Worm (Caenorhabditis elegans) whole organism, L1 larva: ENCODE data around the gene mpz-1.

ENCODE experiments used
- blmp-1 ChIP-seq: fragments of 150-350 bp; optimal IDR thresholded peaks from 2 replicates; lab custom pipeline; 2014; ENCODE audit warnings: missing biosample characterization, missing genetic modification characterization
- mdl-1 ChIP-seq, 2 experiments: fragments of 150-350 bp; optimal IDR thresholded peaks; 2 replicates each; lab custom pipeline; 2014 to 2017; ENCODE audit warnings: missing biosample characterization in 2 of 2, missing genetic modification characterization in 2 of 2, inconsistent platforms in 1 of 2
- unc-62 ChIP-seq: fragments of 150-350 bp; optimal IDR thresholded peaks from 2 replicates; lab custom pipeline; 2014; ENCODE audit warnings: missing biosample characterization, missing genetic modification reagents, missing genetic modification characterization

DNA sequence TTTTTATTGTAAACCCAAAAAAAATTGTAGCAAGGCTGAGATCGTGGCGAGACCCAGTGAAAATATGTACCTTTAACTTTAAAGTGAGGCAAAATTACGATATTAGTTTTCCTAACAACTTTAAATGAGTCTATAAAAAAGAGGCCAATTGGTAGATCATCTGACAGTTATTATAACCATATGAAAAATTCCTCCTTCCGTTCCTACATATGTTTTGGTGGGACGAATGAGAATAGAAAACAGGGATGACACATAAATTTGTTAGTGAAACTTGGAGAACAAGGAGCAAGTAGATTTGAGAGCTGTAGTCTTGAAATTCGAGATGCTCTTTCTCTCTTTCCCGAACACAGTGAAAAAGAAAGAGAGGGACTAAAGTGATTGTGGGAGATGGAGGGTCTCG is 12.7 kb downstream of the mpz-1 start:
- TF ChIP-seq mdl-1 (tag; optimal IDR thresholded peaks at IDR 0.05; lab: Kevin White, UChicago) (no peak), unc-62 (GFP tag; lab: Kevin White, UChicago) (no peak), blmp-1 (tag; lab: Kevin White, UChicago) (no peak)
